Worm (Caenorhabditis elegans): ENCODE measurements around the gene Y57A10B.7.

ce11 chrII:12346289-12346989, 47.2 kb downstream of the Y57A10B.7 start:
- TF ChIP-seq him-1 (tag; optimal IDR thresholded peaks at IDR 0.05) (no peak), W03F9.2 (tag; optimal IDR thresholded peaks at IDR 0.05) (no peak), dao-5 (tag; optimal IDR thresholded peaks at IDR 0.05) (no peak)
